Worm (Caenorhabditis elegans) whole organism, mixed stage, embryonic: Measurements from ENCODE around the gene pho-9.

Experiments
- blmp-1 ChIP-seq: fragments of 150-350 bp; optimal IDR thresholded peaks from 2 replicates; lab custom pipeline; 2014; ENCODE audit warnings: missing biosample characterization, missing genetic modification characterization
- ces-1 ChIP-seq: fragments of 150-350 bp; optimal IDR thresholded peaks from 2 replicates; lab custom pipeline; 2014; ENCODE audit warnings: missing biosample characterization, missing genetic modification reagents, missing genetic modification characterization
- elt-3 ChIP-seq: fragments of 150-350 bp; optimal IDR thresholded peaks from 2 replicates; lab custom pipeline; 2014; ENCODE audit warnings: missing biosample characterization, missing genetic modification characterization
- mep-1 ChIP-seq: fragments of 150-350 bp; optimal IDR thresholded peaks from 2 replicates; lab custom pipeline; 2017; ENCODE audit warnings: missing biosample characterization, missing genetic modification reagents, missing genetic modification characterization, inconsistent platforms
- nhr-76 ChIP-seq: sonication (generic microtip); optimal IDR thresholded peaks from 2 replicates; lab custom pipeline; 2017; ENCODE audit warnings: missing biosample characterization, missing genetic modification characterization
- pha-4 ChIP-seq: fragments of 150-350 bp; optimal IDR thresholded peaks from 2 replicates; lab custom pipeline; 2018; ENCODE audit warnings: missing biosample characterization, missing genetic modification reagents, missing genetic modification characterization
- zip-8 ChIP-seq: fragments of 150-350 bp; optimal IDR thresholded peaks from 2 replicates; lab custom pipeline; 2014; ENCODE audit warnings: missing biosample characterization, missing genetic modification characterization
- ztf-11 ChIP-seq: fragments of 150-350 bp; optimal IDR thresholded peaks from 2 replicates; lab custom pipeline; 2014; ENCODE audit warnings: missing biosample characterization, missing genetic modification characterization

ce11 chrIII:2804461-2804860, 43.8 kb upstream of the pho-9 start:
- no peak for TF ChIP-seq blmp-1 (tag; lab: Kevin White, UChicago)
- TF ChIP-seq ztf-11: no peak
- no peak for TF ChIP-seq zip-8 (tag; lab: Kevin White, UChicago)
- TF ChIP-seq elt-3 (tag; lab: Kevin White, UChicago): no peak
- TF ChIP-seq ces-1 (GFP tag; lab: Kevin White, UChicago): no peak
- TF ChIP-seq pha-4 (tag; lab: Kevin White, UChicago): peak; percentile 34
- no peak for TF ChIP-seq mep-1 (tag; lab: Kevin White, UChicago)
- no peak for TF ChIP-seq nhr-76 (tag; lab: Kevin White, UChicago)
